Worm (Caenorhabditis elegans) whole organism, mixed stage, embryonic: ENCODE results near the gene Y56A3A.2.

Experiments
- M03D4.4 ChIP-seq: sonication (generic microtip); optimal IDR thresholded peaks from 2 replicates; lab custom pipeline; 2017; ENCODE audit warnings: mild to moderate bottlenecking, missing genetic modification characterization, missing compliant biosample characterization
- bed-3 ChIP-seq: fragments of 200-800 bp; sonication (Bioruptor generic); optimal IDR thresholded peaks from 3 replicates; lab custom pipeline; 2018; ENCODE audit warnings: mild to moderate bottlenecking, missing genetic modification characterization, moderate library complexity, missing compliant biosample characterization
- blmp-1 ChIP-seq: fragments of 150-350 bp; optimal IDR thresholded peaks from 2 replicates; lab custom pipeline; 2014; ENCODE audit warnings: missing biosample characterization, missing genetic modification characterization
- ceh-39 ChIP-seq: fragments of 150-350 bp; optimal IDR thresholded peaks from 2 replicates; lab custom pipeline; 2014; ENCODE audit warnings: missing biosample characterization, missing genetic modification characterization
- ceh-43 ChIP-seq: fragments of 200-800 bp; sonication (Bioruptor generic); optimal IDR thresholded peaks from 2 replicates; lab custom pipeline; 2018; ENCODE audit warnings: mild to moderate bottlenecking, missing genetic modification characterization, moderate library complexity, missing compliant biosample characterization
- ceh-83 ChIP-seq: fragments of 200-800 bp; sonication (Bioruptor generic); optimal IDR thresholded peaks from 2 replicates; lab custom pipeline; 2018; ENCODE audit warnings: mild to moderate bottlenecking, missing genetic modification characterization, missing compliant biosample characterization
- ces-1 ChIP-seq: fragments of 150-350 bp; optimal IDR thresholded peaks from 2 replicates; lab custom pipeline; 2014; ENCODE audit warnings: missing biosample characterization, missing genetic modification reagents, missing genetic modification characterization
- cnd-1 ChIP-seq: fragments of 200-800 bp; sonication (Bioruptor generic); optimal IDR thresholded peaks from 2 replicates; lab custom pipeline; 2018; ENCODE audit warnings: mild to moderate bottlenecking, missing genetic modification characterization, missing compliant biosample characterization
- drap-1 ChIP-seq: fragments of 200-800 bp; sonication (Bioruptor generic); optimal IDR thresholded peaks from 3 replicates; lab custom pipeline; 2018; ENCODE audit warnings: mild to moderate bottlenecking, missing genetic modification characterization, missing compliant biosample characterization
- elt-1 ChIP-seq: sonication (generic microtip); optimal IDR thresholded peaks from 2 replicates; lab custom pipeline; 2017; ENCODE audit warnings: missing genetic modification characterization, mild to moderate bottlenecking, missing compliant biosample characterization, antibody characterized with exemption, moderate library complexity, borderline replicate concordance; ENCODE audit not compliant: insufficient read depth
- elt-3 ChIP-seq: fragments of 150-350 bp; optimal IDR thresholded peaks from 2 replicates; lab custom pipeline; 2014; ENCODE audit warnings: missing biosample characterization, missing genetic modification characterization
- flh-1 ChIP-seq: fragments of 200-800 bp; sonication (Bioruptor generic); optimal IDR thresholded peaks from 2 replicates; lab custom pipeline; 2018; ENCODE audit warnings: mild to moderate bottlenecking, missing genetic modification characterization, moderate library complexity, missing compliant biosample characterization
- ham-2 ChIP-seq: fragments of 200-800 bp; sonication (Bioruptor generic); optimal IDR thresholded peaks from 2 replicates; lab custom pipeline; 2018; ENCODE audit warnings: mild to moderate bottlenecking, missing genetic modification characterization, missing compliant biosample characterization
- hlh-1 ChIP-seq: fragments of 150-350 bp; optimal IDR thresholded peaks from 2 replicates; lab custom pipeline; 2014; ENCODE audit warnings: missing biosample characterization, missing genetic modification reagents, missing genetic modification characterization
- lin-13 ChIP-seq: fragments of 150-350 bp; optimal IDR thresholded peaks from 2 replicates; lab custom pipeline; 2014; ENCODE audit warnings: missing biosample characterization, missing genetic modification characterization
- lin-32 ChIP-seq: fragments of 200-800 bp; sonication (Bioruptor generic); optimal IDR thresholded peaks from 2 replicates; lab custom pipeline; 2018; ENCODE audit warnings: mild to moderate bottlenecking, missing genetic modification characterization, missing compliant biosample characterization
- lsy-2 ChIP-seq: fragments of 150-350 bp; optimal IDR thresholded peaks from 2 replicates; lab custom pipeline; 2014; ENCODE audit warnings: missing biosample characterization, missing genetic modification characterization
- mab-5 ChIP-seq: fragments of 150-350 bp; optimal IDR thresholded peaks from 2 replicates; lab custom pipeline; 2014; ENCODE audit warnings: missing biosample characterization, missing genetic modification characterization
- mep-1 ChIP-seq: fragments of 150-350 bp; optimal IDR thresholded peaks from 2 replicates; lab custom pipeline; 2017; ENCODE audit warnings: missing biosample characterization, missing genetic modification reagents, missing genetic modification characterization, inconsistent platforms
- mls-2 ChIP-seq: sonication (generic microtip); optimal IDR thresholded peaks from 2 replicates; lab custom pipeline; 2016; ENCODE audit warnings: mild to moderate bottlenecking, missing genetic modification characterization, moderate library complexity, missing compliant biosample characterization
- nhr-12 ChIP-seq: fragments of 150-350 bp; optimal IDR thresholded peaks from 2 replicates; lab custom pipeline; 2014; ENCODE audit warnings: missing biosample characterization, missing genetic modification characterization
- nhr-2 ChIP-seq: fragments of 150-350 bp; optimal IDR thresholded peaks from 2 replicates; lab custom pipeline; 2014; ENCODE audit warnings: missing biosample characterization, missing genetic modification characterization
- nhr-237 ChIP-seq: fragments of 150-350 bp; optimal IDR thresholded peaks from 2 replicates; lab custom pipeline; 2014; ENCODE audit warnings: missing biosample characterization, missing genetic modification characterization
- nhr-28 ChIP-seq: fragments of 150-350 bp; optimal IDR thresholded peaks from 2 replicates; lab custom pipeline; 2014; ENCODE audit warnings: missing biosample characterization, missing genetic modification characterization
- nhr-76 ChIP-seq: sonication (generic microtip); optimal IDR thresholded peaks from 2 replicates; lab custom pipeline; 2017; ENCODE audit warnings: missing biosample characterization, missing genetic modification characterization
- pha-4 ChIP-seq: fragments of 150-350 bp; optimal IDR thresholded peaks from 2 replicates; lab custom pipeline; 2018; ENCODE audit warnings: missing biosample characterization, missing genetic modification reagents, missing genetic modification characterization
- sem-2 ChIP-seq: fragments of 200-800 bp; sonication (Bioruptor generic); optimal IDR thresholded peaks from 2 replicates; lab custom pipeline; 2018; ENCODE audit warnings: mild to moderate bottlenecking, missing genetic modification characterization, missing compliant biosample characterization
- snpc-4 ChIP-seq: fragments of 150-350 bp; optimal IDR thresholded peaks from 2 replicates; lab custom pipeline; 2014; ENCODE audit warnings: missing biosample characterization, missing genetic modification characterization
- sptf-1 ChIP-seq: sonication (generic microtip); optimal IDR thresholded peaks from 2 replicates; lab custom pipeline; 2017; ENCODE audit warnings: mild to moderate bottlenecking, missing genetic modification characterization, moderate library complexity, missing compliant biosample characterization
- tbx-8 ChIP-seq: fragments of 200-800 bp; sonication (Bioruptor generic); optimal IDR thresholded peaks from 2 replicates; lab custom pipeline; 2018; ENCODE audit warnings: mild to moderate bottlenecking, missing genetic modification characterization, moderate library complexity, missing compliant biosample characterization
- unc-120 ChIP-seq: sonication (generic microtip); optimal IDR thresholded peaks from 2 replicates; lab custom pipeline; 2017; ENCODE audit warnings: missing genetic modification characterization, missing compliant biosample characterization; ENCODE audit not compliant: poor library complexity, severe bottlenecking
- unc-39 ChIP-seq: fragments of 150-350 bp; optimal IDR thresholded peaks from 2 replicates; lab custom pipeline; 2014; ENCODE audit warnings: missing biosample characterization, missing genetic modification characterization
- unc-62 ChIP-seq: fragments of 150-350 bp; optimal IDR thresholded peaks from 2 replicates; lab custom pipeline; 2014; ENCODE audit warnings: missing biosample characterization, missing genetic modification reagents, missing genetic modification characterization
- zip-8 ChIP-seq: fragments of 150-350 bp; optimal IDR thresholded peaks from 2 replicates; lab custom pipeline; 2014; ENCODE audit warnings: missing biosample characterization, missing genetic modification characterization
- ztf-11 ChIP-seq: fragments of 150-350 bp; optimal IDR thresholded peaks from 2 replicates; lab custom pipeline; 2014; ENCODE audit warnings: missing biosample characterization, missing genetic modification characterization

Gene Y56A3A.2

ce11 chrIII:11829062-11829461 lies 33.0 kb downstream of the Y56A3A.2 start:
- TF ChIP-seq tbx-8 (GFP tag; lab: Kevin White, UChicago) (no peak), nhr-237 (tag; lab: Kevin White, UChicago) (no peak), unc-120 (no peak), bed-3 (GFP tag; lab: Kevin White, UChicago) (no peak), ces-1 (GFP tag; lab: Kevin White, UChicago) (no peak), elt-3 (tag; lab: Kevin White, UChicago) (no peak), lsy-2 (tag; lab: Kevin White, UChicago) (no peak), lin-32 (GFP tag; lab: Kevin White, UChicago) (no peak), nhr-2 (tag; lab: Kevin White, UChicago) (no peak), unc-39 (no peak)

ce11 chrIII:11826118-11826517 lies 35.9 kb downstream of the Y56A3A.2 start, which contains the start of gene rsp-8:
TSS of gene rsp-8 (plus strand) at chrIII:11826418.
- TF ChIP-seq snpc-4 (tag; lab: Kevin White, UChicago): no peak

- TF ChIP-seq lin-13 (tag; lab: Kevin White, UChicago) (peak; percentile 80), cnd-1 (tag; lab: Kevin White, UChicago) (peak; percentile 10), mep-1 (tag; lab: Kevin White, UChicago) (peak; percentile 71), lsy-2 (tag; lab: Kevin White, UChicago) (peak; percentile 77), nhr-2 (tag; lab: Kevin White, UChicago) (no peak), ham-2 (GFP tag; lab: Kevin White, UChicago) (no peak), elt-3 (tag; lab: Kevin White, UChicago) (no peak), elt-1 (tag; lab: Kevin White, UChicago) (no peak), sem-2 (GFP tag; lab: Kevin White, UChicago) (no peak), unc-39 (no peak), unc-62 (no peak), M03D4.4 (tag; lab: Kevin White, UChicago) (no peak), pha-4 (tag; lab: Kevin White, UChicago) (peak; percentile 66), drap-1 (no peak), mab-5 (tag; lab: Kevin White, UChicago) (peak; percentile 14), snpc-4 (tag; lab: Kevin White, UChicago) (no peak), unc-120 (no peak), ceh-43 (GFP tag; lab: Kevin White, UChicago) (peak; percentile 39), ceh-83 (no peak), lin-32 (GFP tag; lab: Kevin White, UChicago) (no peak), hlh-1 (peak; percentile 65), flh-1 (GFP tag; lab: Kevin White, UChicago) (no peak), nhr-12 (tag; lab: Kevin White, UChicago) (no peak), nhr-237 (tag; lab: Kevin White, UChicago) (no peak), ceh-39 (tag; lab: Kevin White, UChicago) (peak; percentile 89), zip-8 (tag; lab: Kevin White, UChicago) (no peak), sptf-1 (no peak), tbx-8 (GFP tag; lab: Kevin White, UChicago) (no peak), mls-2 (peak; percentile 42), nhr-76 (tag; lab: Kevin White, UChicago) (no peak), ces-1 (GFP tag; lab: Kevin White, UChicago) (peak; percentile 50), blmp-1 (tag; lab: Kevin White, UChicago) (no peak), ztf-11 (no peak), nhr-28 (tag; lab: Kevin White, UChicago) (no peak), bed-3 (GFP tag; lab: Kevin White, UChicago) (no peak)
- TF ChIP-seq, all 35 proteins: peak for 11
Observed at ce11 chrIII:11825654-11826053, 36.4 kb downstream of the Y56A3A.2 start.

- no peak for TF ChIP-seq nhr-237 (tag; lab: Kevin White, UChicago)
- TF ChIP-seq ceh-43 (GFP tag; lab: Kevin White, UChicago): no peak
- no peak for TF ChIP-seq sptf-1
- TF ChIP-seq ztf-11: no peak
- TF ChIP-seq elt-3 (tag; lab: Kevin White, UChicago): no peak
- TF ChIP-seq ceh-83: no peak
- TF ChIP-seq, all 35 proteins: peak for 0
Observed at ce11 chrIII:11824580-11824979, 37.5 kb downstream of the Y56A3A.2 start.
